ENCODE assay signal across 7 worm cellular contexts in the genomic region with DNA sequence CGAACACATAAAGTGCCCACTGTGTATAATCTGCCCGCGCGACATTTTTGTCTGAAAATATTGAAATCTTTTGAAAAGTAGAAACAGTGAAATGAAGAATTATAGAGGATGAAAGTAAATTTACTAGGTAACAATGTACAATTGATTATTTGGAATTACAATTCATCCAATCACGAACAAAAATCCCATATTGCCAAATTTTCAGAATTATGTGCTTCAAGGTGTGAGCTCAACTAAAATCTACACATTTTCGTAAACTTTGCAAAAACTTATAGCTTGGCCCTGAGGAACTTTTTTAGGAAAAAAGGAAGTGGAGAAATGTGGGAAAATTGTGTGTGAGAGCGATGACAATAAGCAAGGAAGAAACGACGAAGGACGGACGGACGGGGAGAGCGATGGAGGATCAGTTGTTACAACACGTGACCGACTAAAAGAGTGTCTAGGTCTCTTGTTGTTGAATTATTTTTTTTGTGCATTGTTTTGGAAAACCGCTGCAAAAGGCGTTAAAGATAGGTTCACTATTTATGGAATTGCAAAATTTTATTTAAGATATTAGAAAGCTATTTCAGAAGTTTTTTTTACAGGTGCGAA.
A peak's percentile ranks its signal among the peaks of the same experiment; 100 is the strongest.
TF ChIP-seq lines count a peak whose summit lies in the region.

A gene (minus strand): TSS at position 51 of the 591 bp plus-strand sequence.

TF ChIP-seq in whole organism, L1 larva, 84 proteins besides CTCF, POLR2A, EP300 and RAD21 (continues in another document):
- TF ChIP-seq lin-35 (GFP tag; optimal IDR thresholded peaks at IDR 0.05; lab: Kevin White, UChicago), result peak; percentile 8 to 42
- TF ChIP-seq snu-23 (GFP tag; optimal IDR thresholded peaks at IDR 0.05; lab: Kevin White, UChicago), result peak; percentile 22
- TF ChIP-seq nhr-20 (tag; optimal IDR thresholded peaks at IDR 0.05; lab: Kevin White, UChicago), result peak; percentile 11
- peak; percentile 18 for TF ChIP-seq unc-130 (tag; optimal IDR thresholded peaks at IDR 0.05; lab: Kevin White, UChicago)
- no peak for TF ChIP-seq elt-2 (tag; optimal IDR thresholded peaks at IDR 0.05; lab: Kevin White, UChicago)
- TF ChIP-seq pag-3 (tag; optimal IDR thresholded peaks at IDR 0.05; lab: Kevin White, UChicago; ENCODE audit: borderline replicate concordance, insufficient read depth), result no peak
- TF ChIP-seq aly-2 (tag; optimal IDR thresholded peaks at IDR 0.05; lab: Kevin White, UChicago), result no peak
- peak in 1 of 2 experiments; percentile 21 for TF ChIP-seq mdl-1 (tag; optimal IDR thresholded peaks at IDR 0.05; lab: Kevin White, UChicago)
- no peak for TF ChIP-seq fkh-4 (tag; optimal IDR thresholded peaks at IDR 0.05; lab: Kevin White, UChicago; ENCODE audit: borderline replicate concordance)
- peak; percentile 14 for TF ChIP-seq lin-13 (GFP tag; optimal IDR thresholded peaks at IDR 0.05; lab: Kevin White, UChicago)
- TF ChIP-seq lsy-2 (tag; optimal IDR thresholded peaks at IDR 0.05; lab: Kevin White, UChicago), result peak; percentile 13 to 36

TF ChIP-seq in whole organism, L2 larva, 48 proteins besides CTCF, POLR2A, EP300 and RAD21 (continues in another document):
- TF ChIP-seq nhr-237 (tag; optimal IDR thresholded peaks at IDR 0.05; lab: Kevin White, UChicago) (no peak), unc-62 (GFP tag; optimal IDR thresholded peaks at IDR 0.05; lab: Kevin White, UChicago) (no peak), gmeb-1 (tag; optimal IDR thresholded peaks at IDR 0.05; lab: Kevin White, UChicago) (no peak), snpc-4 (tag; optimal IDR thresholded peaks at IDR 0.05; lab: Kevin White, UChicago) (no peak), C34F6.9 (tag; optimal IDR thresholded peaks at IDR 0.05; lab: Kevin White, UChicago) (peak; percentile 57), nhr-11 (tag; optimal IDR thresholded peaks at IDR 0.05; lab: Kevin White, UChicago) (no peak), egl-27 (tag; optimal IDR thresholded peaks at IDR 0.05; lab: Kevin White, UChicago) (no peak), sma-9 (GFP tag; optimal IDR thresholded peaks at IDR 0.05; lab: Kevin White, UChicago) (no peak), sma-9 (tag; optimal IDR thresholded peaks at IDR 0.05; lab: Kevin White, UChicago) (no peak), mab-5 (tag; optimal IDR thresholded peaks at IDR 0.05; lab: Kevin White, UChicago) (no peak), lsy-2 (tag; optimal IDR thresholded peaks at IDR 0.05; lab: Kevin White, UChicago) (peak in 1 of 2 experiments; percentile 31), nhr-21 (tag; optimal IDR thresholded peaks at IDR 0.05; lab: Kevin White, UChicago) (no peak), unc-55 (GFP tag; optimal IDR thresholded peaks at IDR 0.05; lab: Kevin White, UChicago) (no peak)

TF ChIP-seq in whole organism, L3 larva, 47 proteins besides CTCF, POLR2A, EP300 and RAD21:
- TF ChIP-seq snpc-4 (tag; optimal IDR thresholded peaks at IDR 0.05; lab: Kevin White, UChicago) (no peak), tbx-2 (tag; optimal IDR thresholded peaks at IDR 0.05; lab: Kevin White, UChicago) (no peak), lsy-12 (tag; optimal IDR thresholded peaks at IDR 0.05; lab: Kevin White, UChicago) (peak; percentile 24), ama-1 (optimal IDR thresholded peaks at IDR 0.05; lab: Kevin White, UChicago) (peak; percentile 66), nfya-1 (tag; optimal IDR thresholded peaks at IDR 0.05; lab: Kevin White, UChicago; ENCODE audit: insufficient read depth) (peak; percentile 17), egl-27 (tag; optimal IDR thresholded peaks at IDR 0.05; lab: Kevin White, UChicago) (no peak), nhr-43 (tag; optimal IDR thresholded peaks at IDR 0.05; lab: Kevin White, UChicago; ENCODE audit: poor library complexity, severe bottlenecking) (no peak)
TF ChIP-seq in whole organism, L3 larva: peak in this region for 3.

TF ChIP-seq in whole organism, L4 larva, 104 proteins besides CTCF, POLR2A, EP300 and RAD21 (continues in another document):
- no peak for TF ChIP-seq daf-16 (GFP tag; optimal IDR thresholded peaks at IDR 0.05; lab: Kevin White, UChicago)
- peak; percentile 3 for TF ChIP-seq daf-16 (tag; optimal IDR thresholded peaks at IDR 0.05; lab: Kevin White, UChicago)
- TF ChIP-seq dmd-6 (GFP tag; IDR thresholded peaks at IDR 0.05; lab: Robert Waterston, UW), result peak; percentile 12; the same call in 1 of the 2 replicates
- TF ChIP-seq lsy-2 (tag; optimal IDR thresholded peaks at IDR 0.05; lab: Kevin White, UChicago), result peak in 1 of 2 experiments; percentile 15
- TF ChIP-seq hlh-11 (tag; optimal IDR thresholded peaks at IDR 0.05; lab: Kevin White, UChicago), result peak; percentile 37
- no peak for TF ChIP-seq lin-1 (GFP tag; IDR thresholded peaks at IDR 0.05; lab: Robert Waterston, UW)
- no peak for TF ChIP-seq Y75B8A.6 (GFP tag; IDR thresholded peaks at IDR 0.05; lab: Robert Waterston, UW)
- TF ChIP-seq T26A8.4 (GFP tag; IDR thresholded peaks at IDR 0.05; lab: Robert Waterston, UW), result peak; percentile 20; the same call in 1 of the 2 replicates
- no peak for TF ChIP-seq pha-4 (GFP tag; IDR thresholded peaks at IDR 0.05; lab: Robert Waterston, UW)
- TF ChIP-seq pha-4 (tag; optimal IDR thresholded peaks at IDR 0.05; lab: Kevin White, UChicago), result no peak
- peak; percentile 9 for TF ChIP-seq mep-1 (tag; optimal IDR thresholded peaks at IDR 0.05; lab: Kevin White, UChicago)
- TF ChIP-seq lin-38 (GFP tag; IDR thresholded peaks at IDR 0.05; lab: Robert Waterston, UW), result 0 out of 2 replicates have a peak, but pooled peaks have one; percentile 11
- 0 out of 2 replicates have a peak, but pooled peaks have one; percentile 11 for TF ChIP-seq zfp-3 (GFP tag; conservative IDR thresholded peaks at IDR 0.05; lab: Robert Waterston, UW)

TF ChIP-seq in whole organism, late embryonic, 69 proteins besides CTCF, POLR2A, EP300 and RAD21:
- TF ChIP-seq hlh-30 (tag; optimal IDR thresholded peaks at IDR 0.05; lab: Kevin White, UChicago; ENCODE audit: insufficient read depth) (peak; percentile 78), ama-1 (optimal IDR thresholded peaks at IDR 0.05; lab: Kevin White, UChicago) (no peak)

TF ChIP-seq in whole organism, mixed stage, embryonic, 35 proteins besides CTCF, POLR2A, EP300 and RAD21:
- TF ChIP-seq unc-120 (tag; optimal IDR thresholded peaks at IDR 0.05; lab: Kevin White, UChicago; ENCODE audit: poor library complexity, severe bottlenecking) (peak; percentile 29), ztf-11 (tag; optimal IDR thresholded peaks at IDR 0.05; lab: Kevin White, UChicago) (no peak), ceh-39 (tag; optimal IDR thresholded peaks at IDR 0.05; lab: Kevin White, UChicago) (no peak), ham-2 (GFP tag; optimal IDR thresholded peaks at IDR 0.05; lab: Kevin White, UChicago) (no peak), lin-13 (tag; optimal IDR thresholded peaks at IDR 0.05; lab: Kevin White, UChicago) (no peak), hlh-1 (tag; optimal IDR thresholded peaks at IDR 0.05; lab: Kevin White, UChicago) (peak; percentile 46), elt-1 (tag; optimal IDR thresholded peaks at IDR 0.05; lab: Kevin White, UChicago; ENCODE audit: borderline replicate concordance, insufficient read depth) (no peak), blmp-1 (tag; optimal IDR thresholded peaks at IDR 0.05; lab: Kevin White, UChicago) (no peak), drap-1 (GFP tag; optimal IDR thresholded peaks at IDR 0.05; lab: Kevin White, UChicago) (no peak)

TF ChIP-seq in whole organism, young adult, 124 proteins besides CTCF, POLR2A, EP300 and RAD21:
- TF ChIP-seq tbp1 (GFP tag; optimal IDR thresholded peaks at IDR 0.05; lab: Kevin White, UChicago), result peak; percentile 6
- TF ChIP-seq pbrm-1 (GFP tag; IDR thresholded peaks at IDR 0.05; lab: Robert Waterston, UW), result 0 out of 2 replicates have a peak, but pooled peaks have one; percentile 6
- no peak for TF ChIP-seq ceh-58 (GFP tag; IDR thresholded peaks at IDR 0.05; lab: Robert Waterston, UW)
- no peak for TF ChIP-seq ets-4 (GFP tag; optimal IDR thresholded peaks at IDR 0.05; lab: Kevin White, UChicago)
- TF ChIP-seq ztf-22 (GFP tag; optimal IDR thresholded peaks at IDR 0.05; lab: Kevin White, UChicago), result no peak
- TF ChIP-seq ama-1 (optimal IDR thresholded peaks at IDR 0.05; lab: Kevin White, UChicago), result peak; percentile 50
- no peak for TF ChIP-seq ama-1 (GFP tag; optimal IDR thresholded peaks at IDR 0.05; lab: Kevin White, UChicago)
- no peak for TF ChIP-seq attf-5 (GFP tag; optimal IDR thresholded peaks at IDR 0.05; lab: Kevin White, UChicago)
- no peak for TF ChIP-seq bed-1 (GFP tag; IDR thresholded peaks at IDR 0.05; lab: Robert Waterston, UW)
- no peak for TF ChIP-seq fkh-3 (tag; optimal IDR thresholded peaks at IDR 0.05; lab: Kevin White, UChicago)
